Fruit fly (Drosophila melanogaster): Measurements from ENCODE around the gene Osi22.

Osi22 gene

DNA sequence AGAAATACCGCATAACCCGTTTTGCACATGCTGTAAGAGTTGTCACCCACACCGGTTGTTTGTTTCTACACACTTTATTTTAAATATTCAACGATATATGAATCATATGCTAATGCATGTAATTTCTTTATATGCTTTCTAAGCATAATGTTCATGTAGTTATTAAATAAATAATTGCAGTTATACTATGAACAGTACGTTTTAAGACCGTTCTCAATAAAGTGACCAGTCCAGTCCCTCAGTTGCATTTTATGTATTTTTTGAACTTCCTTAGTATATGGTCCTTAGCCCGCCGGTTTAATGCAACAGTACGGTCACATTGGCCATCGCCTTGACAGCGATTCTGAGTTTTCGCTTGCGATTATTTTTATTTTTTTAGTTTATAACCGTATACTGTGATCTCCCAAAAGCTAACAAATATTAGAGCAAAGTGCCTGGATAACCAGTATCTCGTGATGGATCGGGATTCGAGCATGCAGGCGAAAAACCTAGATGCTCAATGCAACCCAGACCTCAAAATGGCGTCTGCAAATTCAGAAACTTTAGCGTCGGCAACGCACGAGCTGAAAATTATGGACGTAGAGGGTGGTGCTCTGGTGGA is 26.3 kb upstream of the Osi22 start, which contains the start of gene Ravus (continued):
- TF ChIP-seq CG7271 (tag; optimal IDR thresholded peaks at IDR 0.05) = no peak
- TF ChIP-seq lbe (GFP tag; optimal IDR thresholded peaks at IDR 0.05) = peak; percentile 4
- peak; percentile 45; the same call in 1 of the 3 replicates for TF ChIP-seq knrl (GFP tag; IDR thresholded peaks at IDR 0.05; ENCODE audit: partially characterized antibody)
- peak; percentile 26 for TF ChIP-seq ftz-f1 (GFP tag; optimal IDR thresholded peaks at IDR 0.05)
- peak; percentile 26 for TF ChIP-seq Fer2 (tag; optimal IDR thresholded peaks at IDR 0.05)
- peak in 1 of 2 experiments; percentile 19 for TF ChIP-seq Hr51 (GFP tag; optimal IDR thresholded peaks at IDR 0.05)
- no peak for TF ChIP-seq Lpt (GFP tag; optimal IDR thresholded peaks at IDR 0.05)
- TF ChIP-seq lola (GFP tag; optimal IDR thresholded peaks at IDR 0.05) = peak in 1 of 3 experiments; percentile 44
- no peak for TF ChIP-seq Dref (GFP tag; IDR thresholded peaks at IDR 0.05)
- no peak for TF ChIP-seq nerfin-1 (tag; optimal IDR thresholded peaks at IDR 0.05)
- TF ChIP-seq E2f2 (GFP tag; IDR thresholded peaks at IDR 0.05) = peak; percentile 73
- TF ChIP-seq CG12071 (GFP tag; optimal IDR thresholded peaks at IDR 0.05) = no peak
- peak; percentile 73 for TF ChIP-seq sug (tag; optimal IDR thresholded peaks at IDR 0.05)
- peak; percentile 4 for TF ChIP-seq CG17802 (tag; optimal IDR thresholded peaks at IDR 0.05)
- TF ChIP-seq vnd (GFP tag; IDR thresholded peaks at IDR 0.05; ENCODE audit: partially characterized antibody) = no peak
- TF ChIP-seq CG3838 (GFP tag; optimal IDR thresholded peaks at IDR 0.05) = no peak
- TF ChIP-seq gem (tag; optimal IDR thresholded peaks at IDR 0.05) = no peak
- no peak for TF ChIP-seq CG31388 (GFP tag; optimal IDR thresholded peaks at IDR 0.05)
- peak; percentile 50 for TF ChIP-seq Max (GFP tag; optimal IDR thresholded peaks at IDR 0.05)
- TF ChIP-seq ind (GFP tag; optimal IDR thresholded peaks at IDR 0.05) = peak; percentile 64
- no peak for TF ChIP-seq pan (optimal IDR thresholded peaks at IDR 0.05)
- TF ChIP-seq pan (GFP tag; optimal IDR thresholded peaks at IDR 0.05 in 1 of 2, IDR thresholded peaks at IDR 0.05 in 1 of 2) = no peak
- TF ChIP-seq CG12744 (GFP tag; optimal IDR thresholded peaks at IDR 0.05) = peak; percentile 58
- peak; percentile 49 for TF ChIP-seq Bteb2 (GFP tag; optimal IDR thresholded peaks at IDR 0.05)
- TF ChIP-seq seq (GFP tag; IDR thresholded peaks at IDR 0.05) = no peak
- TF ChIP-seq bab2 (GFP tag; optimal IDR thresholded peaks at IDR 0.05) = peak; percentile 44
- TF ChIP-seq eyg (GFP tag; optimal IDR thresholded peaks at IDR 0.05) = no peak
- TF ChIP-seq CG10366 (GFP tag; IDR thresholded peaks at IDR 0.05) = no peak
- TF ChIP-seq fd96Cb (tag; optimal IDR thresholded peaks at IDR 0.05) = peak; percentile 21
- TF ChIP-seq Nf-YB (GFP tag; optimal IDR thresholded peaks at IDR 0.05) = no peak
- TF ChIP-seq lab (GFP tag; optimal IDR thresholded peaks at IDR 0.05) = no peak
- no peak for TF ChIP-seq pros (GFP tag; optimal IDR thresholded peaks at IDR 0.05)
- no peak for TF ChIP-seq CG7928 (GFP tag; optimal IDR thresholded peaks at IDR 0.05)
- no peak for TF ChIP-seq Asciz (GFP tag; optimal IDR thresholded peaks at IDR 0.05)
- TF ChIP-seq CG12942 (GFP tag; optimal IDR thresholded peaks at IDR 0.05) = peak; percentile 8
- TF ChIP-seq her (GFP tag; optimal IDR thresholded peaks at IDR 0.05) = no peak
- no peak for TF ChIP-seq CG11504 (tag; optimal IDR thresholded peaks at IDR 0.05)
- TF ChIP-seq trem (tag; optimal IDR thresholded peaks at IDR 0.05) = peak; percentile 57
- TF ChIP-seq CG11085 (GFP tag; IDR thresholded peaks at IDR 0.05) = no peak
- peak; percentile 34 for TF ChIP-seq gro (GFP tag; optimal IDR thresholded peaks at IDR 0.05)
- TF ChIP-seq slp2 (GFP tag; optimal IDR thresholded peaks at IDR 0.05) = peak; percentile 28
- no peak for TF ChIP-seq Bdp1 (GFP tag; optimal IDR thresholded peaks at IDR 0.05)
- TF ChIP-seq E2f1 (GFP tag; IDR thresholded peaks at IDR 0.05) = no peak
- TF ChIP-seq CG7987 (GFP tag; optimal IDR thresholded peaks at IDR 0.05) = no peak
- peak; percentile 95 for TF ChIP-seq Sin3A (optimal IDR thresholded peaks at IDR 0.05)
- no peak for TF ChIP-seq CG4707 (GFP tag; optimal IDR thresholded peaks at IDR 0.05)
- TF ChIP-seq dpn (GFP tag; optimal IDR thresholded peaks at IDR 0.05) = peak; percentile 32 to 51
- peak; percentile 64 for TF ChIP-seq CG8924 (tag; optimal IDR thresholded peaks at IDR 0.05)
- TF ChIP-seq Taf1 (GFP tag; IDR thresholded peaks at IDR 0.05) = no peak
- peak; percentile 34 for TF ChIP-seq CG9437 (GFP tag; optimal IDR thresholded peaks at IDR 0.05)

Measured in whole organism, embryonic.